Fruit fly (Drosophila melanogaster) S2 (cell line): Measurements from ENCODE around the gene Jon99Ciii.

Experiments
- CG8478 ChIP-seq: fragments of >200 bp; optimal IDR thresholded peaks from 2 replicates; lab custom pipeline; 2018
- CTCF ChIP-seq, 2 experiments: fragments of >200 bp; optimal IDR thresholded peaks; 2 replicates each; lab custom pipeline; 2018

dm6 chr3R:29876733-29877193 lies 45.3 kb upstream of the Jon99Ciii start, which contains the start of gene CG31038:
- TF ChIP-seq CTCF (optimal IDR thresholded peaks at IDR 0.05; lab: Kevin White, UChicago) = peak in 1 of 2 experiments; percentile 16
- no peak for TF ChIP-seq CG8478
